Worm (Caenorhabditis elegans): ENCODE measurements around the gene nxf-2.

The nxf-2 gene

DNA sequence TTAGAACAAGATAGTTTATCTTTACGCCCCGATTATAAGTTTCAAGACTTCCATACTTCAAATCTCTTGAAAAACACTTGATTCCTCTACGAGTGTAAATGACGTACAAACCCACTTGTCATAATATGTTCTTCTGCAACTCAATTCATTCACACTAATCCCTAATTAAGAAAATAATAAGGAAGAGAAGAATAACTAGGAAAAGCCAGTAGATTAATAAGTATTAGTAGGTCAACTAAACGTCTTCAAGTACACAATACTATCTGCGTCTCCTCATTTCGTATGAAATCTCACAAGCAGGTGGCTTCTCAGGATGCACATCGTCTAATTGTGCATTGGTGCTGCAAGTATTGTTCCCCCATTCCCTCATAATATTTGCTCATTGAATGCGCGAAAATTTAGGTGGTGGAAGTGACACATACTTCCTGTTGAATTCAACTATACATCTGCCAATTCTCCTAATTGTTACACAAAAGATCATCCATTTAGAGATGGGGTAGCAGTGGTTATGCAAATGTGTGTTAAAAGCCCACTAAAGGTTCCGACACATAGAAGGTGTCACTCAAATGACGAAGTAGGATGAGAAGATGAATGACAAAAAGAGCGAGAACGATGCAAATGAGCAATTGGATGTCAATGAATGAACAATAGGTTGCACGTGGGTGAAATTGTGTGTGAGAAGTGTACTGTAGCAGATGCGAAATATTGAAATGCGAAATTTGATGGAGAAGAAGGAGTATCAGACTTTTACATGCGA is 9.6 kb upstream of the nxf-2 start:
- TF ChIP-seq cebp-1 (GFP tag; IDR thresholded peaks at IDR 0.05): no peak
- no peak for TF ChIP-seq cebp-1 (tag; optimal IDR thresholded peaks at IDR 0.05)
- no peak for TF ChIP-seq T26A5.8 (tag; optimal IDR thresholded peaks at IDR 0.05)
- no peak for TF ChIP-seq nhr-80 (tag; optimal IDR thresholded peaks at IDR 0.05)
- no peak for TF ChIP-seq ceh-58 (GFP tag; IDR thresholded peaks at IDR 0.05)
- TF ChIP-seq bed-2 (GFP tag; IDR thresholded peaks at IDR 0.05): no peak
- no peak for TF ChIP-seq hmg-20 (GFP tag; IDR thresholded peaks at IDR 0.05)
- no peak for TF ChIP-seq madf-3 (GFP tag; IDR thresholded peaks at IDR 0.05)
- TF ChIP-seq F57C9.4 (tag; optimal IDR thresholded peaks at IDR 0.05): no peak
- TF ChIP-seq F49E8.2 (tag; optimal IDR thresholded peaks at IDR 0.05; ENCODE audit: insufficient read depth): no peak
- no peak for TF ChIP-seq ztf-28 (GFP tag; IDR thresholded peaks at IDR 0.05)
- no peak for TF ChIP-seq lsy-27 (tag; optimal IDR thresholded peaks at IDR 0.05; ENCODE audit: borderline replicate concordance, insufficient read depth)
- TF ChIP-seq sdz-38 (tag; optimal IDR thresholded peaks at IDR 0.05): no peak

DNA sequence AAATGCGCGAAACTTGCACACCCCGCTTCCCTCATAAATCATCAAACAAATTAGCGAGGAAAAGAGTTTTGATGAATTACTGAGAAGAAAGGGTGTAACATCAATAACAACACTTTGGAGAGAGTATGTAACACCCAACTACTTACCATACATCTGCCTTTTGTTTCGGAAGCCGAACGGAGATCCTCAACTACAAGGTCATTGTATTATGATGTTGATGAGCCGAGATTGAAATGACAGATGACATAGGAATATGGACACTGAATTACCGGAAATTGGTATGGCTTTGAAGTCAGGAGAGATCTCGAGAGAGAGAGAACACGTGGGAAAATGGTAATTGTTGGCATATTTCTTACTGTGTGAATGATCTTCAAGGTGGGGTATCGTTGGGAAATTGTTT is 8.4 kb upstream of the nxf-2 start:
- no peak for TF ChIP-seq snpc-3.4 (tag; optimal IDR thresholded peaks at IDR 0.05)
- no peak for TF ChIP-seq nhr-27 (tag; optimal IDR thresholded peaks at IDR 0.05)
- no peak for TF ChIP-seq madf-6 (GFP tag; IDR thresholded peaks at IDR 0.05)
- TF ChIP-seq T26A5.8 (tag; optimal IDR thresholded peaks at IDR 0.05): no peak
- no peak for TF ChIP-seq rpc-1 (optimal IDR thresholded peaks at IDR 0.05)
- no peak for TF ChIP-seq rpc-1 (tag; optimal IDR thresholded peaks at IDR 0.05)
- TF ChIP-seq nhr-120 (GFP tag; IDR thresholded peaks at IDR 0.05): no peak
- no peak for TF ChIP-seq pbrm-1 (GFP tag; IDR thresholded peaks at IDR 0.05)
- no peak for TF ChIP-seq nfya-1 (tag; optimal IDR thresholded peaks at IDR 0.05; ENCODE audit: borderline replicate concordance, insufficient read depth)
- no peak for TF ChIP-seq egrh-3 (GFP tag; IDR thresholded peaks at IDR 0.05)
- TF ChIP-seq F33H1.4 (GFP tag; IDR thresholded peaks at IDR 0.05): no peak
- no peak for TF ChIP-seq hlh-12 (tag; optimal IDR thresholded peaks at IDR 0.05)
- no peak for TF ChIP-seq madf-8 (GFP tag; conservative IDR thresholded peaks at IDR 0.05)
- no peak for TF ChIP-seq F49E8.2 (tag; optimal IDR thresholded peaks at IDR 0.05; ENCODE audit: insufficient read depth)
- no peak for TF ChIP-seq let-607 (tag; optimal IDR thresholded peaks at IDR 0.05)
- TF ChIP-seq ztf-18 (tag; optimal IDR thresholded peaks at IDR 0.05): no peak
- no peak for TF ChIP-seq nfya-2 (GFP tag; IDR thresholded peaks at IDR 0.05)
- TF ChIP-seq unc-62 (GFP tag; optimal IDR thresholded peaks at IDR 0.05): no peak
- no peak for TF ChIP-seq F10E7.11 (tag; optimal IDR thresholded peaks at IDR 0.05)

DNA sequence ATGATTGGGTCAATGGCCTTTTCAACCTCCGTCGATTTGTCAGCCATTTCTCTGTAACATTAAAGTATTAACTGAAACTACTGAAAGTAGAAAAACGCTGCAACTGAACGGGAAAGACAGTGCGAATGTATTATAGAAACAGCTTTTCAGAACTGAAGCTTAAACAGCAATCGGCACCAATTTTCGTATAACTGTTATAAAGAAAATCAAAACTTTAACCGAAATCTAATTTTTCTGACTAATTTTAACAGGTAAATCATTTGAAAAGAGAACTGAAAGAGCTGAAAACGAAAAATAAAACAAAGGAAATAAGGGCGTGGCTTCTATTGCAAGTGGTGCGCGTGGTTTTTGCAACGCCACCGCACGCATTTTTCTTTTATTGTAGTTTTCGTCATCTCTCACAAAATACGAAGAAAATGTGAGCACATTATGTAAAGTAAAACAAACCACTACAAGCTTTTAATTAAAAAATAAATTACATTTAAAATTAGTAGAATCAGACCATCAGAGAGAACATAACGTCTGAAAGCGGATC is 7.4 kb upstream of the nxf-2 start, which contains the start of gene rrsr-1:
Gene rrsr-1, minus strand, starts transcription at position 51 of the 535 bp plus-strand sequence.
- no peak for TF ChIP-seq dox-1 (GFP tag; IDR thresholded peaks at IDR 0.05)
- TF ChIP-seq dpl-1 (GFP tag; optimal IDR thresholded peaks at IDR 0.05): no peak
- TF ChIP-seq tbx-9 (tag; optimal IDR thresholded peaks at IDR 0.05; ENCODE audit: borderline replicate concordance): no peak
- no peak for TF ChIP-seq egl-44 (GFP tag; IDR thresholded peaks at IDR 0.05)
- no peak for TF ChIP-seq ceh-79 (tag; optimal IDR thresholded peaks at IDR 0.05)
- TF ChIP-seq F23B12.7 (tag; optimal IDR thresholded peaks at IDR 0.05; ENCODE audit: insufficient read depth): no peak
- TF ChIP-seq C06A6.2 (GFP tag; conservative IDR thresholded peaks at IDR 0.05): no peak
- no peak for TF ChIP-seq attf-3 (GFP tag; conservative IDR thresholded peaks at IDR 0.05)
- TF ChIP-seq Y53G8AR.9 (GFP tag; conservative IDR thresholded peaks at IDR 0.05): no peak
- no peak for TF ChIP-seq Y95B8A.8 (GFP tag; IDR thresholded peaks at IDR 0.05)
- no peak for TF ChIP-seq snpc-1.3 (tag; optimal IDR thresholded peaks at IDR 0.05; ENCODE audit: insufficient read depth)
- peak; percentile 31; the same call in 1 of the 2 replicates for TF ChIP-seq madf-6 (GFP tag; IDR thresholded peaks at IDR 0.05)
- TF ChIP-seq C17E4.6 (GFP tag; IDR thresholded peaks at IDR 0.05): no peak
- no peak for TF ChIP-seq rec-8 (tag; optimal IDR thresholded peaks at IDR 0.05)
- TF ChIP-seq ceh-58 (GFP tag; IDR thresholded peaks at IDR 0.05): no peak
- TF ChIP-seq F39B2.1 (GFP tag; IDR thresholded peaks at IDR 0.05): no peak
- no peak for TF ChIP-seq ets-4 (GFP tag; optimal IDR thresholded peaks at IDR 0.05)
